Fruit fly (Drosophila melanogaster) whole organism, embryonic: ENCODE measurements around the gene trx.
A peak's percentile ranks its signal among the peaks of the same experiment; 100 is the strongest.

Source experiments
- Bteb2 ChIP-seq: fragments of 200-800 bp; sonication (Bioruptor generic); optimal IDR thresholded peaks from 2 replicates; lab custom pipeline; 2016; ENCODE audit warnings: missing biosample characterization, missing genetic modification characterization
- CG10209 ChIP-seq: fragments of 200-800 bp; sonication (Bioruptor generic); optimal IDR thresholded peaks from 3 replicates; lab custom pipeline; 2017; ENCODE audit warnings: missing biosample characterization, mild to moderate bottlenecking, missing genetic modification characterization, missing genetic modification reagents
- CG10565 ChIP-seq: fragments of 200-800 bp; sonication (Bioruptor generic); optimal IDR thresholded peaks from 3 replicates; lab custom pipeline; 2016; ENCODE audit warnings: missing biosample characterization, mild to moderate bottlenecking, missing genetic modification characterization
- CG10959 ChIP-seq: fragments of 200-800 bp; sonication (Bioruptor generic); IDR thresholded peaks from 2 replicates; pipeline ENCODE4 v1.3.6; 2022; ENCODE audit warnings: missing biosample characterization, missing genetic modification characterization
- CG11247 ChIP-seq: fragments of 200-800 bp; sonication (Bioruptor generic); IDR thresholded peaks from 2 replicates; pipeline ENCODE4 v1.3.6; 2022; ENCODE audit warnings: missing biosample characterization, missing genetic modification characterization
- CG11504 ChIP-seq: fragments of 200-800 bp; sonication (Bioruptor generic); optimal IDR thresholded peaks from 3 replicates; lab custom pipeline; 2019; ENCODE audit warnings: missing biosample characterization, mild to moderate bottlenecking, missing genetic modification characterization, moderate library complexity
- CG11695 ChIP-seq: fragments of 200-800 bp; sonication (Bioruptor generic); IDR thresholded peaks from 3 replicates; pipeline ENCODE4 v1.3.6; 2022; ENCODE audit warnings: missing biosample characterization, missing genetic modification characterization
- CG12071 ChIP-seq: fragments of 200-800 bp; sonication (Bioruptor generic); optimal IDR thresholded peaks from 3 replicates; lab custom pipeline; 2018; ENCODE audit warnings: missing biosample characterization, mild to moderate bottlenecking, missing genetic modification characterization
- CG12104 ChIP-seq: fragments of 200-800 bp; sonication (Bioruptor generic); optimal IDR thresholded peaks from 3 replicates; lab custom pipeline; 2016; ENCODE audit warnings: missing biosample characterization, missing genetic modification characterization
- CG12659 ChIP-seq: fragments of 200-800 bp; sonication (Bioruptor generic); optimal IDR thresholded peaks from 3 replicates; lab custom pipeline; 2017; ENCODE audit warnings: mild to moderate bottlenecking, missing biosample characterization, missing genetic modification reagents, missing genetic modification characterization
- CG13123 ChIP-seq: fragments of 200-800 bp; sonication (Bioruptor generic); optimal IDR thresholded peaks from 2 replicates; lab custom pipeline; 2016; ENCODE audit warnings: missing biosample characterization, missing genetic modification characterization
- CG13624 ChIP-seq: fragments of 200-800 bp; sonication (Bioruptor generic); optimal IDR thresholded peaks from 2 replicates; lab custom pipeline; 2016; ENCODE audit warnings: missing biosample characterization, missing genetic modification characterization
- CG15514 ChIP-seq: fragments of 200-800 bp; sonication (Bioruptor generic); optimal IDR thresholded peaks from 3 replicates; lab custom pipeline; 2017; ENCODE audit warnings: missing biosample characterization, missing genetic modification characterization, mild to moderate bottlenecking, moderate library complexity, missing genetic modification reagents
- CG1603 ChIP-seq: fragments of 200-800 bp; sonication (Bioruptor generic); optimal IDR thresholded peaks from 2 replicates; lab custom pipeline; 2019; ENCODE audit warnings: missing biosample characterization, mild to moderate bottlenecking, missing genetic modification characterization, moderate library complexity
- CG17802 ChIP-seq: fragments of 200-800 bp; sonication (Bioruptor generic); optimal IDR thresholded peaks from 2 replicates; lab custom pipeline; 2018; ENCODE audit warnings: missing biosample characterization, mild to moderate bottlenecking, missing genetic modification characterization, moderate library complexity
- CG1792 ChIP-seq: fragments of 200-800 bp; sonication (Bioruptor generic); optimal IDR thresholded peaks from 2 replicates; lab custom pipeline; 2016; ENCODE audit warnings: missing biosample characterization, missing genetic modification characterization
- CG2129 ChIP-seq: fragments of 200-800 bp; sonication (Bioruptor generic); IDR thresholded peaks from 2 replicates; pipeline ENCODE4 v1.3.6; 2022; ENCODE audit warnings: missing biosample characterization, missing genetic modification characterization; ENCODE audit not compliant: partially characterized antibody
- CG4360 ChIP-seq: fragments of 200-800 bp; sonication (Bioruptor generic); IDR thresholded peaks from 2 replicates; pipeline ENCODE4 v1.3.6; 2022; ENCODE audit warnings: missing biosample characterization, missing genetic modification characterization
- CG4820 ChIP-seq: fragments of 200-800 bp; sonication (Bioruptor generic); optimal IDR thresholded peaks from 3 replicates; lab custom pipeline; 2016; ENCODE audit warnings: missing biosample characterization, missing genetic modification characterization
- CG8388 ChIP-seq: fragments of 200-800 bp; sonication (Bioruptor generic); optimal IDR thresholded peaks from 2 replicates; lab custom pipeline; 2019; ENCODE audit warnings: missing biosample characterization, mild to moderate bottlenecking, missing genetic modification characterization, moderate library complexity
- CG9215 ChIP-seq: fragments of 200-800 bp; sonication (Bioruptor generic); IDR thresholded peaks from 2 replicates; pipeline ENCODE4 v1.3.6; 2022; ENCODE audit warnings: missing biosample characterization, missing genetic modification characterization
- D ChIP-seq, 2 experiments: fragments of 200-800 bp in 1 of 2; fragments of >200 bp in 1 of 2; sonication (Bioruptor generic) in 1 of 2; optimal IDR thresholded peaks; 2 replicates in 1 of 2; 3 replicates in 1 of 2; lab custom pipeline; 2017; ENCODE audit warnings: mild to moderate bottlenecking in 1 of 2, missing biosample characterization in 1 of 2, missing genetic modification characterization in 1 of 2, missing genetic modification reagents in 1 of 2
- Dp ChIP-seq: fragments of 200-800 bp; sonication (Bioruptor generic); optimal IDR thresholded peaks from 2 replicates; lab custom pipeline; 2018; ENCODE audit warnings: missing biosample characterization, mild to moderate bottlenecking, missing genetic modification characterization, moderate library complexity
- Elba2 ChIP-seq: fragments of 200-800 bp; sonication (Bioruptor generic); optimal IDR thresholded peaks from 3 replicates; lab custom pipeline; 2016; ENCODE audit warnings: missing biosample characterization, missing genetic modification characterization
- HLH3B ChIP-seq: fragments of 200-800 bp; sonication (Bioruptor generic); IDR thresholded peaks from 2 replicates; pipeline ENCODE4 v1.3.6; 2022; ENCODE audit warnings: missing biosample characterization, missing genetic modification characterization
- Hey ChIP-seq: fragments of 200-800 bp; sonication (Bioruptor generic); optimal IDR thresholded peaks from 3 replicates; lab custom pipeline; 2018; ENCODE audit warnings: missing biosample characterization, mild to moderate bottlenecking, missing genetic modification characterization
- Hmx ChIP-seq: fragments of 200-800 bp; sonication (Bioruptor generic); optimal IDR thresholded peaks from 2 replicates; lab custom pipeline; 2016; ENCODE audit warnings: missing biosample characterization, missing genetic modification characterization
- Hsf ChIP-seq: fragments of 200-800 bp; sonication (Bioruptor generic); optimal IDR thresholded peaks from 3 replicates; lab custom pipeline; 2016; ENCODE audit warnings: missing biosample characterization, missing genetic modification characterization
- Lhr ChIP-seq: fragments of 200-800 bp; sonication (Bioruptor generic); optimal IDR thresholded peaks from 3 replicates; lab custom pipeline; 2017; ENCODE audit warnings: mild to moderate bottlenecking, missing biosample characterization, missing genetic modification reagents, missing genetic modification characterization
- Meics ChIP-seq: fragments of 200-800 bp; sonication (Bioruptor generic); optimal IDR thresholded peaks from 2 replicates; lab custom pipeline; 2017; ENCODE audit warnings: missing biosample characterization, mild to moderate bottlenecking, missing genetic modification characterization
- PHDP ChIP-seq: fragments of 200-800 bp; sonication (Bioruptor generic); optimal IDR thresholded peaks from 3 replicates; lab custom pipeline; 2018; ENCODE audit warnings: missing biosample characterization, mild to moderate bottlenecking, missing genetic modification characterization, moderate library complexity
- Pdp1 ChIP-seq, 2 experiments: fragments of 200-800 bp; sonication (Bioruptor generic); optimal IDR thresholded peaks; 3 replicates each; lab custom pipeline; 2016; ENCODE audit warnings: missing biosample characterization in 2 of 2, missing genetic modification characterization in 2 of 2, mild to moderate bottlenecking in 1 of 2, moderate library complexity in 1 of 2
- Rfx ChIP-seq: fragments of 200-800 bp; sonication (Bioruptor generic); IDR thresholded peaks from 2 replicates; pipeline ENCODE4 v1.3.6; 2022; ENCODE audit warnings: missing biosample characterization, missing genetic modification characterization
- Sox100B ChIP-seq: fragments of 200-800 bp; sonication (Bioruptor generic); optimal IDR thresholded peaks from 3 replicates; lab custom pipeline; 2018; ENCODE audit warnings: missing biosample characterization, mild to moderate bottlenecking, missing genetic modification characterization
- Ssrp ChIP-seq: fragments of 200-800 bp; sonication (Bioruptor generic); optimal IDR thresholded peaks from 2 replicates; lab custom pipeline; 2018; ENCODE audit warnings: missing biosample characterization, mild to moderate bottlenecking, missing genetic modification characterization, moderate library complexity
- ac ChIP-seq: fragments of 200-800 bp; sonication (Bioruptor generic); optimal IDR thresholded peaks from 3 replicates; lab custom pipeline; 2017; ENCODE audit warnings: missing biosample characterization, mild to moderate bottlenecking, missing genetic modification characterization
- danr ChIP-seq: fragments of 200-800 bp; sonication (Bioruptor generic); IDR thresholded peaks from 2 replicates; pipeline ENCODE4 v1.3.6; 2022; ENCODE audit warnings: missing biosample characterization, missing genetic modification characterization
- dm ChIP-seq: fragments of 200-800 bp; sonication (Bioruptor generic); optimal IDR thresholded peaks from 3 replicates; lab custom pipeline; 2016; ENCODE audit warnings: missing biosample characterization, missing genetic modification characterization
- gcm2 ChIP-seq: fragments of 200-800 bp; sonication (Bioruptor generic); optimal IDR thresholded peaks from 2 replicates; lab custom pipeline; 2016; ENCODE audit warnings: missing biosample characterization, missing genetic modification characterization
- hkb ChIP-seq, 2 experiments: fragments of 200-800 bp in 1 of 2; fragments of >200 bp in 1 of 2; sonication (Bioruptor generic) in 1 of 2; IDR thresholded peaks in 1 of 2; optimal IDR thresholded peaks in 1 of 2; 2 replicates each; pipeline versions ENCODE4 v1.3.6 to Lab custom; 2017 to 2022; ENCODE audit warnings: missing biosample characterization in 1 of 2, missing genetic modification characterization in 1 of 2
- jing ChIP-seq: fragments of 200-800 bp; sonication (Bioruptor generic); optimal IDR thresholded peaks from 2 replicates; lab custom pipeline; 2018; ENCODE audit warnings: missing biosample characterization, mild to moderate bottlenecking, missing genetic modification characterization
- lbe ChIP-seq: fragments of 200-800 bp; sonication (Bioruptor generic); optimal IDR thresholded peaks from 2 replicates; lab custom pipeline; 2016; ENCODE audit warnings: missing biosample characterization, mild to moderate bottlenecking, missing genetic modification characterization
- lola ChIP-seq, 3 experiments: fragments of >200 bp in 2 of 3; fragments of 200-800 bp in 1 of 3; sonication (Bioruptor generic) in 1 of 3; optimal IDR thresholded peaks; 2 replicates each; lab custom pipeline; 2017 to 2019; ENCODE audit warnings: missing biosample characterization in 3 of 3, missing genetic modification characterization in 3 of 3, mild to moderate bottlenecking in 1 of 3, moderate library complexity in 1 of 3
- peb ChIP-seq: fragments of 200-800 bp; sonication (Bioruptor generic); IDR thresholded peaks from 2 replicates; pipeline ENCODE4 v1.3.6; 2022; ENCODE audit warnings: missing biosample characterization, missing genetic modification characterization
- prd ChIP-seq, 3 experiments: fragments of >200 bp in 2 of 3; fragments of 200-800 bp in 1 of 3; sonication (Bioruptor generic) in 1 of 3; optimal IDR thresholded peaks in 2 of 3; IDR thresholded peaks in 1 of 3; 2 replicates in 2 of 3; 3 replicates in 1 of 3; pipeline versions ENCODE4 v1.3.6 to Lab custom; 2017 to 2022; ENCODE audit warnings: missing biosample characterization in 1 of 3, missing genetic modification characterization in 1 of 3
- psq ChIP-seq: fragments of 200-800 bp; sonication (Bioruptor generic); optimal IDR thresholded peaks from 2 replicates; lab custom pipeline; 2017; ENCODE audit warnings: missing biosample characterization, missing genetic modification characterization
- usp ChIP-seq: fragments of >200 bp; optimal IDR thresholded peaks from 2 replicates; lab custom pipeline; 2017; ENCODE audit warnings: missing biosample characterization, missing genetic modification characterization
- z ChIP-seq: fragments of 200-800 bp; sonication (Bioruptor generic); IDR thresholded peaks from 3 replicates; pipeline ENCODE4 v1.3.6; 2022; ENCODE audit warnings: missing biosample characterization, missing genetic modification characterization

The trx gene

dm6 chr3R:14283754-14284421 lies 2.8 kb downstream of the trx start (continued):
- TF ChIP-seq Hsf (GFP tag; lab: Kevin White, UChicago) (peak; percentile 99), CG10565 (peak; percentile 90), Ssrp (tag; lab: Kevin White, UChicago) (peak; percentile 98), Pdp1 (GFP tag; optimal IDR thresholded peaks at IDR 0.05; lab: Kevin White, UChicago) (peak; percentile 95), CG15514 (GFP tag; lab: Kevin White, UChicago) (peak; percentile 93), Lhr (GFP tag; lab: Kevin White, UChicago) (peak; percentile 94), CG13123 (GFP tag; lab: Kevin White, UChicago) (peak; percentile 97), CG2129 (GFP tag; lab: Robert Waterston, UW) (no peak), CG8388 (peak; percentile 98), PHDP (tag; lab: Kevin White, UChicago) (peak; percentile 99), CG10209 (GFP tag; lab: Kevin White, UChicago) (peak; percentile 99), ac (GFP tag; lab: Kevin White, UChicago) (peak; percentile 89), CG1792 (GFP tag; lab: Kevin White, UChicago) (peak; percentile 93), D (optimal IDR thresholded peaks at IDR 0.05; lab: Kevin White, UChicago) (peak; percentile 74), D (GFP tag; optimal IDR thresholded peaks at IDR 0.05; lab: Kevin White, UChicago) (peak; percentile 97), psq (GFP tag; lab: Kevin White, UChicago) (peak; percentile 94), Meics (GFP tag; lab: Kevin White, UChicago) (peak; percentile 99), gcm2 (peak; percentile 95), CG10959 (no peak), Rfx (no peak), CG11247 (GFP tag; lab: Robert Waterston, UW) (no peak), CG12071 (GFP tag; lab: Kevin White, UChicago) (peak; percentile 98), CG13624 (GFP tag; lab: Kevin White, UChicago) (peak; percentile 94), Bteb2 (GFP tag; lab: Kevin White, UChicago) (peak; percentile 97), dm (GFP tag; lab: Kevin White, UChicago) (peak; percentile 88), Dp (GFP tag; lab: Kevin White, UChicago) (peak; percentile 27), hkb (optimal IDR thresholded peaks at IDR 0.05; lab: Kevin White, UChicago) (no peak), hkb (GFP tag; IDR thresholded peaks at IDR 0.05; lab: Robert Waterston, UW) (no peak), lbe (GFP tag; lab: Kevin White, UChicago) (peak; percentile 94), Hmx (GFP tag; lab: Kevin White, UChicago) (peak; percentile 90), Sox100B (GFP tag; lab: Kevin White, UChicago) (peak; percentile 98), Elba2 (GFP tag; lab: Kevin White, UChicago) (peak; percentile 14), CG9215 (GFP tag; lab: Robert Waterston, UW) (no peak), jing (peak; percentile 98), CG4820 (GFP tag; lab: Kevin White, UChicago) (peak; percentile 97), usp (GFP tag; lab: Kevin White, UChicago) (no peak), CG12104 (peak; percentile 98), CG4360 (GFP tag; lab: Robert Waterston, UW) (no peak), CG1603 (tag; lab: Kevin White, UChicago) (peak; percentile 97), CG11504 (tag; lab: Kevin White, UChicago) (peak; percentile 98), CG17802 (tag; lab: Kevin White, UChicago) (peak; percentile 90), peb (GFP tag; lab: Robert Waterston, UW) (no peak), CG12659 (GFP tag; lab: Kevin White, UChicago) (peak; percentile 99), lola (GFP tag; optimal IDR thresholded peaks at IDR 0.05; lab: Kevin White, UChicago) (peak in 2 of 3 experiments; percentile 48 to 97), prd (optimal IDR thresholded peaks at IDR 0.05; lab: Kevin White, UChicago) (no peak), prd (GFP tag; IDR thresholded peaks at IDR 0.05; lab: Robert Waterston, UW) (no peak), HLH3B (GFP tag; lab: Robert Waterston, UW) (no peak), z (GFP tag; lab: Robert Waterston, UW) (no peak), Hey (tag; lab: Kevin White, UChicago) (peak; percentile 83), CG11695 (GFP tag; lab: Robert Waterston, UW) (no peak), danr (GFP tag; lab: Robert Waterston, UW) (no peak)
